Fruit fly (Drosophila melanogaster) whole organism, prepupa: ENCODE data around the gene Rab11.

Source experiments
- Blimp-1 ChIP-seq: fragments of 200-800 bp; sonication (Bioruptor generic); optimal IDR thresholded peaks from 3 replicates; lab custom pipeline; 2017; ENCODE audit warnings: missing biosample characterization, missing genetic modification characterization, mild to moderate bottlenecking, moderate library complexity, missing genetic modification reagents
- CG10631 ChIP-seq: fragments of 200-800 bp; sonication (Bioruptor generic); optimal IDR thresholded peaks from 2 replicates; lab custom pipeline; 2016; ENCODE audit warnings: missing biosample characterization, missing genetic modification characterization
- CG11294 ChIP-seq: fragments of 200-800 bp; sonication (Bioruptor generic); IDR thresholded peaks from 2 replicates; pipeline ENCODE4 v1.3.6; 2022; ENCODE audit warnings: missing biosample characterization, missing genetic modification characterization
- CG11762 ChIP-seq: fragments of 200-800 bp; sonication (Bioruptor generic); optimal IDR thresholded peaks from 3 replicates; lab custom pipeline; 2016; ENCODE audit warnings: missing biosample characterization, missing genetic modification characterization; ENCODE audit not compliant: insufficient read depth
- CG11902 ChIP-seq: fragments of 200-800 bp; sonication (Bioruptor generic); optimal IDR thresholded peaks from 3 replicates; lab custom pipeline; 2016; ENCODE audit warnings: missing biosample characterization, missing genetic modification characterization
- CG15336 ChIP-seq: fragments of 200-800 bp; sonication (Bioruptor generic); IDR thresholded peaks from 2 replicates; pipeline ENCODE4 v1.3.6; 2022; ENCODE audit warnings: missing biosample characterization, missing genetic modification characterization
- CG1621 ChIP-seq: fragments of 200-800 bp; sonication (Bioruptor generic); optimal IDR thresholded peaks from 3 replicates; lab custom pipeline; 2018; ENCODE audit warnings: missing biosample characterization, mild to moderate bottlenecking, missing genetic modification characterization
- CG16779 ChIP-seq: fragments of 200-800 bp; sonication (Bioruptor generic); optimal IDR thresholded peaks from 3 replicates; lab custom pipeline; 2017; ENCODE audit warnings: missing biosample characterization, mild to moderate bottlenecking, missing genetic modification characterization
- CG31627 ChIP-seq: fragments of 200-800 bp; sonication (Bioruptor generic); optimal IDR thresholded peaks from 3 replicates; lab custom pipeline; 2016; ENCODE audit warnings: missing biosample characterization, missing genetic modification characterization
- CG32006 ChIP-seq: fragments of 200-800 bp; sonication (Bioruptor generic); optimal IDR thresholded peaks from 3 replicates; lab custom pipeline; 2017; ENCODE audit warnings: missing biosample characterization, mild to moderate bottlenecking, missing genetic modification characterization
- CG6276 ChIP-seq: fragments of 200-800 bp; sonication (Bioruptor generic); optimal IDR thresholded peaks from 2 replicates; lab custom pipeline; 2017; ENCODE audit warnings: missing biosample characterization, mild to moderate bottlenecking, missing genetic modification characterization
- CG6808 ChIP-seq: fragments of 200-800 bp; sonication (Bioruptor generic); optimal IDR thresholded peaks from 3 replicates; lab custom pipeline; 2017; ENCODE audit warnings: missing biosample characterization, missing genetic modification characterization, mild to moderate bottlenecking, moderate library complexity, missing genetic modification reagents
- CG6854 ChIP-seq: fragments of 200-800 bp; sonication (Bioruptor generic); optimal IDR thresholded peaks from 2 replicates; lab custom pipeline; 2017; ENCODE audit warnings: missing biosample characterization, mild to moderate bottlenecking, missing genetic modification characterization
- CG7368 ChIP-seq: fragments of 200-800 bp; sonication (Bioruptor generic); optimal IDR thresholded peaks from 3 replicates; lab custom pipeline; 2016; ENCODE audit warnings: missing biosample characterization, missing genetic modification characterization
- CG8119 ChIP-seq: fragments of 200-800 bp; sonication (Bioruptor generic); IDR thresholded peaks from 3 replicates; pipeline ENCODE4 v1.3.6; 2022; ENCODE audit warnings: missing biosample characterization, missing genetic modification characterization
- CG8632 ChIP-seq: fragments of 200-800 bp; sonication (Bioruptor generic); optimal IDR thresholded peaks from 3 replicates; lab custom pipeline; 2016; ENCODE audit warnings: missing biosample characterization, missing genetic modification characterization
- CG9139 ChIP-seq: fragments of 200-800 bp; sonication (Bioruptor generic); optimal IDR thresholded peaks from 3 replicates; lab custom pipeline; 2017; ENCODE audit warnings: missing biosample characterization, mild to moderate bottlenecking, missing genetic modification characterization
- Eip75B ChIP-seq: fragments of 200-800 bp; sonication (Bioruptor generic); optimal IDR thresholded peaks from 3 replicates; lab custom pipeline; 2016; ENCODE audit warnings: missing biosample characterization, missing genetic modification characterization
- Eip78C ChIP-seq: fragments of 200-800 bp; sonication (Bioruptor generic); peaks from one replicate; lab custom pipeline; 2016; ENCODE audit warnings: missing biosample characterization, missing genetic modification characterization
- Ets96B ChIP-seq: fragments of 200-800 bp; optimal IDR thresholded peaks from 2 replicates; lab custom pipeline; 2019; ENCODE audit warnings: missing biosample characterization, mild to moderate bottlenecking, missing genetic modification characterization, moderate library complexity
- Hr38 ChIP-seq: sonication (Bioruptor generic); optimal IDR thresholded peaks from 2 replicates; lab custom pipeline; 2016; ENCODE audit warnings: missing biosample characterization, missing genetic modification characterization
- Hr39 ChIP-seq: fragments of 200-800 bp; sonication (Bioruptor generic); optimal IDR thresholded peaks from 2 replicates; lab custom pipeline; 2016; ENCODE audit warnings: missing biosample characterization, missing genetic modification characterization
- Hr4 ChIP-seq: fragments of 200-800 bp; sonication (Bioruptor generic); optimal IDR thresholded peaks from 3 replicates; lab custom pipeline; 2016; ENCODE audit warnings: missing biosample characterization, missing genetic modification characterization
- Lpt ChIP-seq: fragments of 200-800 bp; sonication (Bioruptor generic); optimal IDR thresholded peaks from 3 replicates; lab custom pipeline; 2016; ENCODE audit warnings: missing biosample characterization, missing genetic modification characterization
- Smox ChIP-seq: fragments of 200-800 bp; sonication (Bioruptor generic); optimal IDR thresholded peaks from 3 replicates; lab custom pipeline; 2016; ENCODE audit warnings: missing biosample characterization, missing genetic modification characterization
- achi ChIP-seq: fragments of 200-800 bp; sonication (Bioruptor generic); optimal IDR thresholded peaks from 3 replicates; lab custom pipeline; 2016; ENCODE audit warnings: missing biosample characterization, missing genetic modification characterization
- acj6 ChIP-seq: fragments of 200-800 bp; sonication (Bioruptor generic); optimal IDR thresholded peaks from 3 replicates; lab custom pipeline; 2016; ENCODE audit warnings: missing biosample characterization, missing genetic modification characterization
- cyc ChIP-seq: fragments of 200-800 bp; sonication (Bioruptor generic); optimal IDR thresholded peaks from 3 replicates; lab custom pipeline; 2016; ENCODE audit warnings: missing biosample characterization, missing genetic modification characterization
- esn ChIP-seq: fragments of 200-800 bp; sonication (Bioruptor generic); optimal IDR thresholded peaks from 2 replicates; lab custom pipeline; 2016; ENCODE audit warnings: missing biosample characterization, mild to moderate bottlenecking, missing genetic modification characterization, moderate library complexity
- fd59A ChIP-seq: fragments of 200-800 bp; sonication (Bioruptor generic); optimal IDR thresholded peaks from 2 replicates; lab custom pipeline; 2017; ENCODE audit warnings: missing biosample characterization, mild to moderate bottlenecking, missing genetic modification characterization, missing genetic modification reagents
- lz ChIP-seq: fragments of 200-800 bp; sonication (Bioruptor generic); optimal IDR thresholded peaks from 3 replicates; lab custom pipeline; 2016; ENCODE audit warnings: missing biosample characterization, missing genetic modification characterization
- pdm3 ChIP-seq: fragments of 200-800 bp; sonication (Bioruptor generic); optimal IDR thresholded peaks from 3 replicates; lab custom pipeline; 2016; ENCODE audit warnings: missing biosample characterization, missing genetic modification characterization
- spab ChIP-seq: fragments of 200-800 bp; sonication (Bioruptor generic); optimal IDR thresholded peaks from 2 replicates; lab custom pipeline; 2017; ENCODE audit warnings: missing biosample characterization, mild to moderate bottlenecking, missing genetic modification characterization, missing genetic modification reagents
- ss ChIP-seq, 2 experiments: fragments of 200-800 bp; sonication (Bioruptor generic); optimal IDR thresholded peaks; 2 replicates in 1 of 2; 3 replicates in 1 of 2; lab custom pipeline; 2017 to 2018; ENCODE audit warnings: mild to moderate bottlenecking in 2 of 2, missing biosample characterization in 2 of 2, missing genetic modification characterization in 2 of 2, moderate library complexity in 1 of 2
- svp ChIP-seq: fragments of 200-800 bp; sonication (Bioruptor generic); peaks from one replicate; lab custom pipeline; 2016; ENCODE audit warnings: missing biosample characterization, missing genetic modification characterization
- topi ChIP-seq: fragments of 200-800 bp; sonication (Bioruptor generic); optimal IDR thresholded peaks from 3 replicates; lab custom pipeline; 2016; ENCODE audit warnings: missing biosample characterization, missing genetic modification characterization

Rab11 gene

DNA sequence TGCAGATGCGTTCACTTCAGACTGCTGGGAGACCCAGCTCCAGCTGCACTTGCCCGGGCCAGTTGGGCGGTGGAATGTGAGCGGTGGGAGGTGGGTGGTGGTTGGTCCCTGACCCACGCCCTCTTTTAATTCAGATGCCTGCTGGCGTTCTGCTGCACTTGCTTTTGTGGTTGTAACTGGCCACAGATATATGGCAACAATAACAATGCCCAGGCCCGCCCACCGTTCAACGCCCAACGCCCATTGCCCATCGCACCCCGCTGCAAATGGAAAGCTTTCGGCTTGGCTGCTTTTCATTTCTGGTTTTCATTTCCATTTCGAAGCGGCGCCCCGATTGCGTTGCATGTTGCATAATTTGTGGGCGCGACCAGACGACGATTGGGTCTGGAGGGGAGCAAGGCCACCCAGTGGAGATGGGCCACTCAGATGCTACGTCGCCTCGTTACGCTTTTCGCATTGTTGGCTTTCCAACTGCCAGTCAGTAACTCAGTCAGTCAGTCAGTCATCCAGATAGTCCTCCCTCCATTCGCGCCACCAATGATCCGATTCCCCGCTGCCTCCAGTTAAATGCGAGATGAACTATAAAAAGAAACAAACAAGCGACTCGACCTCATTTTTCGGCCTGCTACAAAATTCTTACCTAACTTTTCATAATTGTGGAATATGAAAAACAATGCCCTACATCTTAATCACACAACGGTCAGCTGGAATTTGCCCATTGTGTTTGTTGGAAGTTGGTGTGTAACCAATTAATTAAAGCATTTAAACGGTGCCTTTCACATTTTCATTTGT lies 20.8 kb upstream of the Rab11 start:
- TF ChIP-seq Eip78C (peak; percentile 23), svp (peak; percentile 63), spab (GFP tag; lab: Kevin White, UChicago) (no peak)

DNA sequence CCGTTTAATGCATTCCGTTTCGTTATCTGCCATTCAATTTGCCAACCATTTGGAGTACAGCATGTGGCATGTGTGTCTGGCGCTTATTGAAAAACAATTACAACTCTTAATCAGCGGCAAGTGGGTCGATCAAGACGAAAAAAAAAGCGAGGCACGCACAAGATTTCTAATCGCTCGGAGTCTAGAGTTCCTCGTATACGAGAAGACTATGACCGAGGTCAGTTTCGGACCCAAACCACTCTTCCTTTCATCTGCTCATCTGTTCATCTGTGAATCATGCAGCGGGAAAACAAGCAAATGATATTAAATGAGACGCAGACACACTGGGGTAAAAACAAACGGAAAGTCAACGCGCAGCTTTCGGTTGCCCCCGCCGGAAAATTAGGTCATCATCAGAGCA lies 19.7 kb upstream of the Rab11 start:
- peak; percentile 62 for TF ChIP-seq svp
- no peak for TF ChIP-seq CG11294 (GFP tag; lab: Robert Waterston, UW)
- TF ChIP-seq, all 60 proteins: peak for 1

DNA sequence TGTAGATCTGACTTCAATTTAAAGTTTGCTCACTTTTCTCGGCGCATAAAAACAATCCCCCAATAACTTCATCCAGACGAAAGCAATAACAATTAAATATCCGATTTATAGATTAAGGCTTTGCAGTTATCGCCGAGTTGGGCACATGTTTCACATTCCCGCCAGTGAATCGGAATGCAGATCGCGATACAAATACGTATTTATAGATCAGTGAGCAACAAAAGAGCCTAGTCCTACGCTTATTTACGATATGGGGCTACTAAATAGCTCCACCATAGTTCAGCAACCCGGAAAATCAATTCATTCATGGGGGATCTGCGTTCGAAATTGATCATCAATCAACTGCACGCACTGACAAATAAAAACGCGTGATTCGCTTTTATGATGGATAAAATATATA lies 19.2 kb upstream of the Rab11 start:
- no peak for TF ChIP-seq CG11902 (GFP tag; lab: Kevin White, UChicago)
- no peak for TF ChIP-seq Hr38 (GFP tag; lab: Kevin White, UChicago)
- TF ChIP-seq CG8632 = no peak
- TF ChIP-seq CG1621 (tag; lab: Kevin White, UChicago) = no peak
- no peak for TF ChIP-seq fd59A (GFP tag; lab: Kevin White, UChicago)
- no peak for TF ChIP-seq acj6 (GFP tag; lab: Kevin White, UChicago)
- TF ChIP-seq ss (GFP tag; optimal IDR thresholded peaks at IDR 0.05; lab: Kevin White, UChicago) = no peak
- TF ChIP-seq CG6854 (GFP tag; lab: Kevin White, UChicago) = no peak
- TF ChIP-seq CG31627 (GFP tag; lab: Kevin White, UChicago) = no peak
- TF ChIP-seq topi (GFP tag; lab: Kevin White, UChicago) = no peak
- no peak for TF ChIP-seq achi (GFP tag; lab: Kevin White, UChicago)

DNA sequence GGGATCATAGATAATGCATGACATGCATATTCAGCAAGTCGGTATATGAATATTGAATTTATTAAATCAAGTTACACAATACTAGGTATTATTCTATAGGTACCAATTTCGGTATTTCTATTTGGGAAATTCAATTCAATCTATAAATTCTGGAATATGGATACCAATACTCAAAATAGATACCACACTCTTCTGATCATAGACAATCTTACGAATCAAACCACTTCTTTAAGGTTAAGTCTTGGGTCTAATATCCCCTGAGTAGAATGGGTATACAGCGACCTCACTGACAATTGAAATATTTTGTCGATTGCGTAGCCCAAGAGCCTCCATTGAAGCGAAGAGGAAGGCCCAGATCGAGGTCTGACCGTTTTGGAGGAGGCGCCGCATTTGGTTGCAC lies 18.4 kb upstream of the Rab11 start:
- TF ChIP-seq CG11902 (GFP tag; lab: Kevin White, UChicago) (no peak), CG16779 (tag; lab: Kevin White, UChicago) (no peak), pdm3 (no peak), CG31627 (GFP tag; lab: Kevin White, UChicago) (no peak), CG9139 (GFP tag; lab: Kevin White, UChicago) (no peak), Smox (no peak), CG6808 (GFP tag; lab: Kevin White, UChicago) (no peak), CG6276 (no peak), Hr39 (GFP tag; lab: Kevin White, UChicago) (peak; percentile 9), CG10631 (no peak), CG11762 (GFP tag; lab: Kevin White, UChicago) (no peak), Eip78C (no peak), CG1621 (tag; lab: Kevin White, UChicago) (no peak), CG15336 (0 out of 2 replicates have a peak, but pooled peaks have one; percentile 32), svp (no peak), acj6 (GFP tag; lab: Kevin White, UChicago) (no peak), cyc (GFP tag; lab: Kevin White, UChicago) (no peak), Ets96B (tag; lab: Kevin White, UChicago) (no peak), CG7368 (GFP tag; lab: Kevin White, UChicago) (no peak), CG11294 (GFP tag; lab: Robert Waterston, UW) (no peak), Eip75B (GFP tag; lab: Kevin White, UChicago) (peak; percentile 10), Blimp-1 (no peak), CG8119 (GFP tag; lab: Robert Waterston, UW) (peak; percentile 24; the same call in 1 of the 3 replicates), esn (GFP tag; lab: Kevin White, UChicago) (no peak), Lpt (GFP tag; lab: Kevin White, UChicago) (no peak), CG32006 (GFP tag; lab: Kevin White, UChicago) (peak; percentile 44), lz (GFP tag; lab: Kevin White, UChicago) (no peak), Hr4 (GFP tag; lab: Kevin White, UChicago) (peak; percentile 32)
